Fruit fly (Drosophila melanogaster): ENCODE results near the gene ed.

The ed gene

dm6 chr2L:4054881-4055779, 24.0 kb downstream of the ed start (continued):
- TF ChIP-seq seq (GFP tag; IDR thresholded peaks at IDR 0.05) (no peak), Trl (optimal IDR thresholded peaks at IDR 0.05) (no peak), Trl (GFP tag; optimal IDR thresholded peaks at IDR 0.05) (no peak), CG1792 (GFP tag; optimal IDR thresholded peaks at IDR 0.05) (no peak), Adf1 (GFP tag; IDR thresholded peaks at IDR 0.05) (no peak), Med (GFP tag) (no peak), cato (GFP tag; optimal IDR thresholded peaks at IDR 0.05; ENCODE audit: borderline replicate concordance) (no peak), Lpt (GFP tag; optimal IDR thresholded peaks at IDR 0.05) (no peak), CG10654 (GFP tag; optimal IDR thresholded peaks at IDR 0.05) (no peak), CG31365 (tag; optimal IDR thresholded peaks at IDR 0.05) (no peak), Drgx (GFP tag; IDR thresholded peaks at IDR 0.05) (0 out of 2 replicates have a peak, but pooled peaks have one; percentile 25), CG17568 (GFP tag; optimal IDR thresholded peaks at IDR 0.05) (no peak), Dfd (GFP tag; optimal IDR thresholded peaks at IDR 0.05) (no peak), odd (GFP tag; optimal IDR thresholded peaks at IDR 0.05) (no peak), her (GFP tag; optimal IDR thresholded peaks at IDR 0.05) (no peak), Hr3 (GFP tag; optimal IDR thresholded peaks at IDR 0.05) (no peak), CG12391 (tag; optimal IDR thresholded peaks at IDR 0.05) (peak; percentile 50), HHEX (GFP tag; optimal IDR thresholded peaks at IDR 0.05) (no peak), CG1832 (GFP tag; optimal IDR thresholded peaks at IDR 0.05) (no peak), CG14860 (GFP tag; IDR thresholded peaks at IDR 0.05; ENCODE audit: partially characterized antibody) (no peak), Kr (GFP tag; optimal IDR thresholded peaks at IDR 0.05) (no peak), trem (tag; optimal IDR thresholded peaks at IDR 0.05) (no peak), dmrt11E (tag; optimal IDR thresholded peaks at IDR 0.05) (peak; percentile 74), CG1024 (GFP tag; IDR thresholded peaks at IDR 0.05) (no peak), twi (tag; optimal IDR thresholded peaks at IDR 0.05) (no peak), Ptx1 (GFP tag; IDR thresholded peaks at IDR 0.05) (no peak), sens (GFP tag) (peak; percentile 55), CG3281 (GFP tag; optimal IDR thresholded peaks at IDR 0.05) (no peak), MTF-1 (GFP tag; optimal IDR thresholded peaks at IDR 0.05; ENCODE audit: borderline replicate concordance) (no peak), dm (GFP tag; optimal IDR thresholded peaks at IDR 0.05) (no peak), Ssrp (tag; optimal IDR thresholded peaks at IDR 0.05) (peak; percentile 28), ham (GFP tag; IDR thresholded peaks at IDR 0.05) (no peak), cwo (GFP tag; optimal IDR thresholded peaks at IDR 0.05) (no peak), Aef1 (GFP tag; IDR thresholded peaks at IDR 0.05) (no peak), CG34376 (GFP tag; optimal IDR thresholded peaks at IDR 0.05) (no peak), CG8359 (GFP tag; optimal IDR thresholded peaks at IDR 0.05; ENCODE audit: borderline replicate concordance) (no peak), p53 (GFP tag; optimal IDR thresholded peaks at IDR 0.05) (no peak), fu2 (GFP tag; optimal IDR thresholded peaks at IDR 0.05) (no peak), CG16815 (GFP tag; optimal IDR thresholded peaks at IDR 0.05) (no peak), CG11723 (GFP tag; optimal IDR thresholded peaks at IDR 0.05) (no peak), CG13287 (GFP tag; IDR thresholded peaks at IDR 0.05; ENCODE audit: partially characterized antibody) (no peak), tup (GFP tag; optimal IDR thresholded peaks at IDR 0.05) (no peak), CG9876 (GFP tag; optimal IDR thresholded peaks at IDR 0.05) (no peak), corto (GFP tag; optimal IDR thresholded peaks at IDR 0.05) (no peak), CG42726 (GFP tag; IDR thresholded peaks at IDR 0.05; ENCODE audit: partially characterized antibody) (no peak), CG2678 (tag; optimal IDR thresholded peaks at IDR 0.05) (no peak), bsh (GFP tag; optimal IDR thresholded peaks at IDR 0.05) (peak in 1 of 2 experiments; percentile 44), CG12744 (GFP tag; optimal IDR thresholded peaks at IDR 0.05) (no peak), Antp (GFP tag; optimal IDR thresholded peaks at IDR 0.05) (no peak)
